Worm (Caenorhabditis elegans): Measurements from ENCODE around the gene cyp-35B2.

The cyp-35B2 gene

ce11 chrV:3953739-3954138, 11.8 kb downstream of the cyp-35B2 start, which contains the start of gene str-247:
str-247 (plus strand) TSS chrV:3954039.
- TF ChIP-seq F13C5.2 (tag; optimal IDR thresholded peaks at IDR 0.05): no peak
- no peak for TF ChIP-seq pes-1 (GFP tag; IDR thresholded peaks at IDR 0.05)
- no peak for TF ChIP-seq B0310.2 (tag; optimal IDR thresholded peaks at IDR 0.05)
- TF ChIP-seq tra-4 (tag; optimal IDR thresholded peaks at IDR 0.05): no peak

ce11 chrV:3957608-3958007, 15.6 kb downstream of the cyp-35B2 start, which contains the start of gene cyp-34A5:
cyp-34A5 (minus strand) TSS chrV:3957708.
- no peak for TF ChIP-seq tbx-11 (GFP tag; IDR thresholded peaks at IDR 0.05)
- TF ChIP-seq pes-1 (GFP tag; IDR thresholded peaks at IDR 0.05): no peak
- no peak for TF ChIP-seq hmbx-1 (tag; optimal IDR thresholded peaks at IDR 0.05)
- TF ChIP-seq B0310.2 (tag; optimal IDR thresholded peaks at IDR 0.05): no peak
- TF ChIP-seq hnd-1 (tag; optimal IDR thresholded peaks at IDR 0.05): no peak
- no peak for TF ChIP-seq ceh-36 (tag; optimal IDR thresholded peaks at IDR 0.05)
- TF ChIP-seq tbx-37 (GFP tag; conservative IDR thresholded peaks at IDR 0.05): no peak
- no peak for TF ChIP-seq tra-4 (tag; optimal IDR thresholded peaks at IDR 0.05)
- no peak for TF ChIP-seq sea-1 (GFP tag; conservative IDR thresholded peaks at IDR 0.05)
- no peak for TF ChIP-seq hmg-4 (GFP tag; optimal IDR thresholded peaks at IDR 0.05)
- no peak for TF ChIP-seq ets-7 (tag; optimal IDR thresholded peaks at IDR 0.05)
- no peak for TF ChIP-seq ama-1 (optimal IDR thresholded peaks at IDR 0.05)
- TF ChIP-seq ceh-13 (GFP tag; optimal IDR thresholded peaks at IDR 0.05): no peak
- TF ChIP-seq scrt-1 (GFP tag; IDR thresholded peaks at IDR 0.05): no peak
- TF ChIP-seq flt-1 (GFP tag; IDR thresholded peaks at IDR 0.05): no peak
- TF ChIP-seq aly-1 (tag; optimal IDR thresholded peaks at IDR 0.05): no peak
- TF ChIP-seq F13C5.2 (tag; optimal IDR thresholded peaks at IDR 0.05): no peak

ce11 chrV:3961235-3961634, 19.3 kb downstream of the cyp-35B2 start, which contains the start of gene cyp-34A6:
cyp-34A6 (minus strand) TSS chrV:3961335.
- TF ChIP-seq pes-1 (GFP tag; IDR thresholded peaks at IDR 0.05) (no peak), hnd-1 (tag; optimal IDR thresholded peaks at IDR 0.05) (no peak), tbx-37 (GFP tag; conservative IDR thresholded peaks at IDR 0.05) (no peak), ets-7 (tag; optimal IDR thresholded peaks at IDR 0.05) (no peak), scrt-1 (GFP tag; IDR thresholded peaks at IDR 0.05) (no peak)

DNA sequence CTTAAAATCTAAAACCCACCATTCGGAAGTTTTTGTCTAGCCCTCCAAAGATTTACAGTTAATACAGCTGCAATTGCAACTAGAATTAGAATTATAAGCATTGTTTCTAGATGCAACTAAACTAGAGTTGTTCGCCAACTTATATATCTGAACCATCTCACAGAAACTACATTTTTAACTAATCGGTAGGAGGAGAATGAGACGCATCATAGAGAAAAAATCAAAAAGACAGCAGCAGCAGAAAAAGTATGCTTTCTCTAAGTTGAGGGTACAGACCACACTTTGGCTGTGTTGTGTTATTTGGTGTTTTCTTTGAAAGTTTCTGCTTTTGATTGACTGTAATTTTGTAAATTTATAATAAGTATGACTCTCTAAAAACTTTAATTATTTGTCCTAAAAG, 21.8 kb downstream of the cyp-35B2 start, which contains the start of gene cyp-34A7:
cyp-34A7 (minus strand) TSS at position 101 of the 400 bp plus-strand sequence.
- no peak for TF ChIP-seq aly-1 (tag; optimal IDR thresholded peaks at IDR 0.05)
- no peak for TF ChIP-seq hnd-1 (tag; optimal IDR thresholded peaks at IDR 0.05)
- no peak for TF ChIP-seq ceh-13 (GFP tag; optimal IDR thresholded peaks at IDR 0.05)
- no peak for TF ChIP-seq ama-1 (optimal IDR thresholded peaks at IDR 0.05)
- no peak for TF ChIP-seq ets-7 (tag; optimal IDR thresholded peaks at IDR 0.05)
- no peak for TF ChIP-seq B0310.2 (tag; optimal IDR thresholded peaks at IDR 0.05)
- TF ChIP-seq tbx-11 (GFP tag; IDR thresholded peaks at IDR 0.05): no peak
- TF ChIP-seq F13C5.2 (tag; optimal IDR thresholded peaks at IDR 0.05): no peak
- TF ChIP-seq pes-1 (GFP tag; IDR thresholded peaks at IDR 0.05): no peak
- no peak for TF ChIP-seq tbx-37 (GFP tag; conservative IDR thresholded peaks at IDR 0.05)
- no peak for TF ChIP-seq flt-1 (GFP tag; IDR thresholded peaks at IDR 0.05)
- no peak for TF ChIP-seq scrt-1 (GFP tag; IDR thresholded peaks at IDR 0.05)
- TF ChIP-seq tra-4 (tag; optimal IDR thresholded peaks at IDR 0.05): no peak

DNA sequence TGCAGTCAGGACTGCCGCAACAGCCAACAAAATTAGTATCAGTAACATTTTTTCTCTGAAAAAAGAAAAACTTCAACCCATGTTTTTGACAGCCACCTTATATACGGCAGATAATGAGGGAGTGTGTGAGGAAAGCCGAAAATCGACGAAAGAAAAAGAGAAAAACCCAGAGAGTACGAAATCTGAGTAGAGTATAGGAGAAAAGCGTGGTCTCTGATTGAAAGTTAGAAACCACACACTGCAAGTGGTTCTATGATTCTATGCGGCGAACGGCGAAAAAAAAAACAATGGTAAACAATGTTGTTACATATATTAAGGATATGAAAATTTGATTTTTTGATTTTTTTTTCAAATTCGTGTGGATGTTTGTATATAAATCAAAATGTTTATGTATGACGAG, 25.8 kb downstream of the cyp-35B2 start, which contains the start of gene cyp-34A8:
cyp-34A8 (minus strand) TSS at position 62 of the 400 bp plus-strand sequence.
- no peak for TF ChIP-seq hmg-4 (GFP tag; optimal IDR thresholded peaks at IDR 0.05)
- no peak for TF ChIP-seq F13C5.2 (tag; optimal IDR thresholded peaks at IDR 0.05)
- TF ChIP-seq hmbx-1 (tag; optimal IDR thresholded peaks at IDR 0.05): no peak
- no peak for TF ChIP-seq B0310.2 (tag; optimal IDR thresholded peaks at IDR 0.05)
- no peak for TF ChIP-seq scrt-1 (GFP tag; IDR thresholded peaks at IDR 0.05)
- no peak for TF ChIP-seq tbx-11 (GFP tag; IDR thresholded peaks at IDR 0.05)
- TF ChIP-seq flt-1 (GFP tag; IDR thresholded peaks at IDR 0.05): no peak
- no peak for TF ChIP-seq tbx-37 (GFP tag; conservative IDR thresholded peaks at IDR 0.05)
- TF ChIP-seq hnd-1 (tag; optimal IDR thresholded peaks at IDR 0.05): no peak
- no peak for TF ChIP-seq tra-4 (tag; optimal IDR thresholded peaks at IDR 0.05)
- no peak for TF ChIP-seq ama-1 (optimal IDR thresholded peaks at IDR 0.05)
- no peak for TF ChIP-seq aly-1 (tag; optimal IDR thresholded peaks at IDR 0.05)
- TF ChIP-seq ceh-36 (tag; optimal IDR thresholded peaks at IDR 0.05): no peak
- no peak for TF ChIP-seq sea-1 (GFP tag; conservative IDR thresholded peaks at IDR 0.05)
- TF ChIP-seq pes-1 (GFP tag; IDR thresholded peaks at IDR 0.05): no peak
- no peak for TF ChIP-seq ets-7 (tag; optimal IDR thresholded peaks at IDR 0.05)
- no peak for TF ChIP-seq ceh-13 (GFP tag; optimal IDR thresholded peaks at IDR 0.05)

ce11 chrV:3968929-3969328, 27.0 kb downstream of the cyp-35B2 start:
- no peak for TF ChIP-seq aly-1 (tag; optimal IDR thresholded peaks at IDR 0.05)
- TF ChIP-seq hnd-1 (tag; optimal IDR thresholded peaks at IDR 0.05): no peak
- TF ChIP-seq F13C5.2 (tag; optimal IDR thresholded peaks at IDR 0.05): no peak
- no peak for TF ChIP-seq sea-1 (GFP tag; conservative IDR thresholded peaks at IDR 0.05)
- no peak for TF ChIP-seq tbx-11 (GFP tag; IDR thresholded peaks at IDR 0.05)
- no peak for TF ChIP-seq scrt-1 (GFP tag; IDR thresholded peaks at IDR 0.05)
- TF ChIP-seq tbx-37 (GFP tag; conservative IDR thresholded peaks at IDR 0.05): no peak
- TF ChIP-seq hmg-4 (GFP tag; optimal IDR thresholded peaks at IDR 0.05): no peak
- TF ChIP-seq flt-1 (GFP tag; IDR thresholded peaks at IDR 0.05): no peak
- no peak for TF ChIP-seq ceh-36 (tag; optimal IDR thresholded peaks at IDR 0.05)
- no peak for TF ChIP-seq ets-7 (tag; optimal IDR thresholded peaks at IDR 0.05)
- TF ChIP-seq ceh-13 (GFP tag; optimal IDR thresholded peaks at IDR 0.05): no peak
- no peak for TF ChIP-seq pes-1 (GFP tag; IDR thresholded peaks at IDR 0.05)
- TF ChIP-seq hmbx-1 (tag; optimal IDR thresholded peaks at IDR 0.05): no peak
- no peak for TF ChIP-seq ama-1 (optimal IDR thresholded peaks at IDR 0.05)
- no peak for TF ChIP-seq B0310.2 (tag; optimal IDR thresholded peaks at IDR 0.05)

- TF ChIP-seq pes-1 (GFP tag; IDR thresholded peaks at IDR 0.05): no peak
Measured at ce11 chrV:3969664-3970063, 27.7 kb downstream of the cyp-35B2 start.

DNA sequence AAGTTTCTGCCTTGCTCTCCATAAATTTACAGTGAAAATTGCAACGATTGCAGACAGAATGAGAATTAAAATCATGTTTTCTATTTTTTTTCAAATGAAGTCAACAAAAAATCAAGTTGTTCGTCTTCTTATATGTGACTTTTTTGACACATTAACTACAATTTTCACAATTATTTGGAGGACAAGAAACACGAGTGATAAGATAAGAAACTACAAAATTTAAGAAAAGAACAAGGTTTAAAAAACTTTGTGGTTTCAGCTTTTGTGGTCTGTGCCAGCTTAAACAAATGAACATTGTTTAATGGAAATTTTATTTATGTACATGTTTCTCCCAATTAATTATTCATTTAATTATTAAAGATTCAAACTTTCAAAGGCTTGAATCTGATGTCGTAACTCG, 28.4 kb downstream of the cyp-35B2 start, which contains the start of gene cyp-34A9:
cyp-34A9 (minus strand) TSS at position 131 of the 400 bp plus-strand sequence.
- no peak for TF ChIP-seq scrt-1 (GFP tag; IDR thresholded peaks at IDR 0.05)
- TF ChIP-seq aly-1 (tag; optimal IDR thresholded peaks at IDR 0.05): no peak
